Worm (Caenorhabditis elegans): ENCODE results near the gene upp-1.

DNA sequence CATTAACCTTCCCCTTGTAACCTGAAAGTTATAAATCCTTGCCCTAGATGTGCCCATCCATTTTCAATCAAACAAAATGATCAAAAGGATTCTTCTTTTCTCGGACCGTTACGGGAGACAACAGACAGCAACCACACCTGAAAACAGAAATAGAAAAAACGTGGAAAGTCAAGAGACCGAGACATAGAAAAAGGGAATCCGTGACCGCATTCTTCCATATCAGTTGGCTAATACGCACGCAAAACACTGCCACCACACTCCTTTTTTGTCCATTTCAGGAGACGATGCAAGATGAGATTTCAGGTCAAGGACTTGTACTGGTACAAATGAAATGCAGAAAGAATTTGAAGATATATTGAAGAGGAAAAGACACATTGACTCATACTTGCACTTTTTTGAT is 24.6 kb downstream of the upp-1 start:
- no peak for TF ChIP-seq him-1 (tag; optimal IDR thresholded peaks at IDR 0.05)
- no peak for TF ChIP-seq W03F9.2 (tag; optimal IDR thresholded peaks at IDR 0.05)
- no peak for TF ChIP-seq dao-5 (tag; optimal IDR thresholded peaks at IDR 0.05)

Measured in whole organism, L4/young adult.